Worm (Caenorhabditis elegans): ENCODE measurements around the gene C40C9.3.

- TF ChIP-seq flt-1 (GFP tag; IDR thresholded peaks at IDR 0.05) (no peak), hmbx-1 (tag; optimal IDR thresholded peaks at IDR 0.05) (no peak), ama-1 (optimal IDR thresholded peaks at IDR 0.05) (no peak), ceh-36 (tag; optimal IDR thresholded peaks at IDR 0.05) (no peak), tra-4 (tag; optimal IDR thresholded peaks at IDR 0.05) (no peak), aly-1 (tag; optimal IDR thresholded peaks at IDR 0.05) (no peak), pes-1 (GFP tag; IDR thresholded peaks at IDR 0.05) (no peak), hmg-4 (GFP tag; optimal IDR thresholded peaks at IDR 0.05) (no peak), F13C5.2 (tag; optimal IDR thresholded peaks at IDR 0.05) (no peak), scrt-1 (GFP tag; IDR thresholded peaks at IDR 0.05) (no peak), ets-7 (tag; optimal IDR thresholded peaks at IDR 0.05) (no peak), ceh-13 (GFP tag; optimal IDR thresholded peaks at IDR 0.05) (no peak), tbx-37 (GFP tag; conservative IDR thresholded peaks at IDR 0.05) (no peak), B0310.2 (tag; optimal IDR thresholded peaks at IDR 0.05) (no peak)
Measured at ce11 chrX:13685725-13686124, 38.3 kb downstream of the C40C9.3 start.

Measured in whole organism, early embryonic.